Fruit fly (Drosophila melanogaster) whole organism, embryonic: ENCODE results near the gene bin.
A peak's percentile ranks its signal among the peaks of the same experiment; 100 is the strongest.

Source experiments
- CG10543 ChIP-seq: fragments of 200-800 bp; sonication (Bioruptor generic); optimal IDR thresholded peaks from 3 replicates; lab custom pipeline; 2017; ENCODE audit warnings: missing biosample characterization, mild to moderate bottlenecking, missing genetic modification characterization, moderate library complexity
- CG10654 ChIP-seq: fragments of 200-800 bp; sonication (Bioruptor generic); optimal IDR thresholded peaks from 2 replicates; lab custom pipeline; 2016; ENCODE audit warnings: missing biosample characterization, missing genetic modification characterization
- CG10979 ChIP-seq: fragments of 200-800 bp; sonication (Bioruptor generic); optimal IDR thresholded peaks from 2 replicates; lab custom pipeline; 2018; ENCODE audit warnings: missing biosample characterization, mild to moderate bottlenecking, missing genetic modification characterization, moderate library complexity
- CG11504 ChIP-seq: fragments of 200-800 bp; sonication (Bioruptor generic); optimal IDR thresholded peaks from 3 replicates; lab custom pipeline; 2019; ENCODE audit warnings: missing biosample characterization, mild to moderate bottlenecking, missing genetic modification characterization, moderate library complexity
- CG13123 ChIP-seq: fragments of 200-800 bp; sonication (Bioruptor generic); optimal IDR thresholded peaks from 2 replicates; lab custom pipeline; 2016; ENCODE audit warnings: missing biosample characterization, missing genetic modification characterization
- CG15479 ChIP-seq: fragments of 200-800 bp; sonication (Bioruptor generic); optimal IDR thresholded peaks from 3 replicates; lab custom pipeline; 2019; ENCODE audit warnings: missing biosample characterization, mild to moderate bottlenecking, missing genetic modification characterization, moderate library complexity
- CG16815 ChIP-seq: fragments of 200-800 bp; sonication (Bioruptor generic); optimal IDR thresholded peaks from 3 replicates; lab custom pipeline; 2017; ENCODE audit warnings: missing biosample characterization, mild to moderate bottlenecking, missing genetic modification characterization
- CG18262 ChIP-seq: fragments of 200-800 bp; optimal IDR thresholded peaks from 3 replicates; lab custom pipeline; 2019; ENCODE audit warnings: missing biosample characterization, mild to moderate bottlenecking, missing genetic modification characterization, moderate library complexity
- CG18619 ChIP-seq: fragments of 200-800 bp; sonication (Bioruptor generic); optimal IDR thresholded peaks from 3 replicates; lab custom pipeline; 2017; ENCODE audit warnings: missing biosample characterization, mild to moderate bottlenecking, missing genetic modification characterization
- CG30020 ChIP-seq: fragments of 200-800 bp; optimal IDR thresholded peaks from 2 replicates; lab custom pipeline; 2019; ENCODE audit warnings: missing biosample characterization, mild to moderate bottlenecking, missing genetic modification characterization, moderate library complexity
- CG32772 ChIP-seq: fragments of 200-800 bp; sonication (Bioruptor generic); IDR thresholded peaks from 2 replicates; pipeline ENCODE4 v1.3.6; 2022; ENCODE audit warnings: missing biosample characterization, missing genetic modification characterization
- CG4707 ChIP-seq: fragments of 200-800 bp; sonication (Bioruptor generic); optimal IDR thresholded peaks from 2 replicates; lab custom pipeline; 2018; ENCODE audit warnings: missing biosample characterization, mild to moderate bottlenecking, missing genetic modification characterization, moderate library complexity
- CG6654 ChIP-seq: fragments of 200-800 bp; sonication (Bioruptor generic); optimal IDR thresholded peaks from 2 replicates; lab custom pipeline; 2017; ENCODE audit warnings: missing biosample characterization, mild to moderate bottlenecking, missing genetic modification characterization
- CG8089 ChIP-seq: fragments of 200-800 bp; sonication (Bioruptor generic); optimal IDR thresholded peaks from 3 replicates; lab custom pipeline; 2016; ENCODE audit warnings: missing biosample characterization, missing genetic modification characterization
- CG9817 ChIP-seq: fragments of 200-800 bp; sonication (Bioruptor generic); optimal IDR thresholded peaks from 2 replicates; lab custom pipeline; 2018; ENCODE audit warnings: missing biosample characterization, mild to moderate bottlenecking, missing genetic modification characterization, moderate library complexity
- Dip3 ChIP-seq: fragments of 200-800 bp; sonication (Bioruptor generic); optimal IDR thresholded peaks from 3 replicates; lab custom pipeline; 2016; ENCODE audit warnings: missing biosample characterization, missing genetic modification characterization
- Ets65A ChIP-seq: fragments of 200-800 bp; sonication (Bioruptor generic); peaks from one replicate; lab custom pipeline; 2016; ENCODE audit warnings: missing biosample characterization, missing genetic modification characterization
- GATAe ChIP-seq: fragments of 200-800 bp; sonication (Bioruptor generic); conservative IDR thresholded peaks from 2 replicates; pipeline ENCODE4 v1.3.6; 2022; ENCODE audit warnings: missing biosample characterization, missing genetic modification characterization
- HHEX ChIP-seq: fragments of 200-800 bp; sonication (Bioruptor generic); optimal IDR thresholded peaks from 3 replicates; lab custom pipeline; 2017; ENCODE audit warnings: missing biosample characterization, mild to moderate bottlenecking, missing genetic modification characterization, missing genetic modification reagents
- NC2β ChIP-seq: fragments of 200-800 bp; sonication (Bioruptor generic); optimal IDR thresholded peaks from 2 replicates; lab custom pipeline; 2016; ENCODE audit warnings: missing biosample characterization, missing genetic modification characterization
- NK7.1 ChIP-seq: fragments of 200-800 bp; sonication (Bioruptor generic); optimal IDR thresholded peaks from 3 replicates; lab custom pipeline; 2016; ENCODE audit warnings: missing biosample characterization, missing genetic modification characterization
- Nf-YA ChIP-seq: fragments of 200-800 bp; sonication (Bioruptor generic); IDR thresholded peaks from 2 replicates; pipeline ENCODE4 v1.3.6; 2022; ENCODE audit warnings: missing biosample characterization, missing genetic modification characterization
- NfI ChIP-seq: fragments of 200-800 bp; sonication (Bioruptor generic); optimal IDR thresholded peaks from 3 replicates; lab custom pipeline; 2018; ENCODE audit warnings: missing biosample characterization, mild to moderate bottlenecking, missing genetic modification characterization, moderate library complexity
- Scr ChIP-seq: fragments of 200-800 bp; sonication (Bioruptor generic); IDR thresholded peaks from 2 replicates; pipeline ENCODE4 v1.3.6; 2022; ENCODE audit warnings: missing biosample characterization, missing genetic modification characterization; ENCODE audit not compliant: partially characterized antibody
- Sox102F ChIP-seq: fragments of 200-800 bp; sonication (Bioruptor generic); optimal IDR thresholded peaks from 2 replicates; lab custom pipeline; 2018; ENCODE audit warnings: missing biosample characterization, mild to moderate bottlenecking, missing genetic modification characterization, moderate library complexity
- Usf ChIP-seq: fragments of 200-800 bp; sonication (Bioruptor generic); optimal IDR thresholded peaks from 2 replicates; lab custom pipeline; 2017; ENCODE audit warnings: missing genotype, missing biosample characterization, missing genetic modification characterization
- ac ChIP-seq: fragments of 200-800 bp; sonication (Bioruptor generic); optimal IDR thresholded peaks from 3 replicates; lab custom pipeline; 2017; ENCODE audit warnings: missing biosample characterization, mild to moderate bottlenecking, missing genetic modification characterization
- ara ChIP-seq: fragments of 200-800 bp; sonication (Bioruptor generic); IDR thresholded peaks from 2 replicates; pipeline ENCODE4 v1.3.6; 2022; ENCODE audit warnings: missing biosample characterization, missing genetic modification characterization
- cad ChIP-seq: fragments of >200 bp; optimal IDR thresholded peaks from 2 replicates; lab custom pipeline; 2017; ENCODE audit warnings: missing biosample characterization, missing genetic modification characterization
- caup ChIP-seq: fragments of 200-800 bp; sonication (Bioruptor generic); optimal IDR thresholded peaks from 3 replicates; lab custom pipeline; 2017; ENCODE audit warnings: missing biosample characterization, mild to moderate bottlenecking, missing genetic modification characterization, moderate library complexity; ENCODE audit not compliant: severe bottlenecking
- chinmo ChIP-seq: fragments of 200-800 bp; sonication (Bioruptor generic); IDR thresholded peaks from 4 replicates; pipeline ENCODE4 v1.3.6; 2022; ENCODE audit warnings: missing biosample characterization, missing genetic modification characterization; ENCODE audit not compliant: partially characterized antibody
- croc ChIP-seq: fragments of 200-800 bp; sonication (Bioruptor generic); conservative IDR thresholded peaks from 3 replicates; pipeline ENCODE4 v1.3.6; 2022; ENCODE audit warnings: missing biosample characterization, missing genetic modification characterization
- dpn ChIP-seq, 2 experiments: fragments of 200-800 bp; sonication (Bioruptor generic); optimal IDR thresholded peaks; 3 replicates each; lab custom pipeline; 2016; ENCODE audit warnings: missing biosample characterization in 2 of 2, missing genetic modification characterization in 2 of 2
- eve ChIP-seq, 2 experiments: fragments of >200 bp; optimal IDR thresholded peaks; 2 replicates each; lab custom pipeline; 2017; ENCODE audit warnings: missing biosample characterization in 2 of 2, missing genetic modification characterization in 2 of 2
- gsb ChIP-seq: fragments of 200-800 bp; sonication (Bioruptor generic); IDR thresholded peaks from 2 replicates; pipeline ENCODE4 v1.3.6; 2022; ENCODE audit warnings: missing biosample characterization, missing genetic modification characterization
- gsb-n ChIP-seq: fragments of 200-800 bp; sonication (Bioruptor generic); optimal IDR thresholded peaks from 3 replicates; lab custom pipeline; 2018; ENCODE audit warnings: missing biosample characterization, mild to moderate bottlenecking, missing genetic modification characterization
- her ChIP-seq: fragments of 200-800 bp; sonication (Bioruptor generic); optimal IDR thresholded peaks from 2 replicates; lab custom pipeline; 2016; ENCODE audit warnings: missing biosample characterization, missing genetic modification characterization
- hth ChIP-seq: fragments of >200 bp; optimal IDR thresholded peaks from 2 replicates; lab custom pipeline; 2017; ENCODE audit warnings: inconsistent platforms
- kah ChIP-seq: fragments of 200-800 bp; sonication (Bioruptor generic); optimal IDR thresholded peaks from 2 replicates; lab custom pipeline; 2018; ENCODE audit warnings: missing biosample characterization, mild to moderate bottlenecking, missing genetic modification characterization
- kni ChIP-seq: fragments of 200-800 bp; sonication (Bioruptor generic); optimal IDR thresholded peaks from 3 replicates; lab custom pipeline; 2017; ENCODE audit warnings: mild to moderate bottlenecking, missing biosample characterization, missing genetic modification reagents, missing genetic modification characterization
- lov ChIP-seq, 2 experiments: fragments of 200-800 bp in 1 of 2; fragments of >200 bp in 1 of 2; sonication (Bioruptor generic) in 1 of 2; IDR thresholded peaks in 1 of 2; optimal IDR thresholded peaks in 1 of 2; 2 replicates in 1 of 2; 3 replicates in 1 of 2; pipeline versions ENCODE4 v1.3.6 to Lab custom; 2017 to 2022; ENCODE audit warnings: missing biosample characterization in 1 of 2, missing genetic modification characterization in 1 of 2
- onecut ChIP-seq: fragments of 200-800 bp; sonication (Bioruptor generic); IDR thresholded peaks from 2 replicates; pipeline ENCODE4 v1.3.6; 2022; ENCODE audit warnings: missing biosample characterization, missing genetic modification characterization
- pnt ChIP-seq: fragments of 200-800 bp; sonication (Bioruptor generic); optimal IDR thresholded peaks from 3 replicates; lab custom pipeline; 2016; ENCODE audit warnings: missing biosample characterization, missing genetic modification characterization
- ro ChIP-seq: fragments of 200-800 bp; sonication (Bioruptor generic); IDR thresholded peaks from 2 replicates; pipeline ENCODE4 v1.3.6; 2022; ENCODE audit warnings: missing biosample characterization, missing genetic modification characterization
- row ChIP-seq: fragments of 200-800 bp; sonication (Bioruptor generic); IDR thresholded peaks from 3 replicates; pipeline ENCODE4 v1.3.6; 2022; ENCODE audit warnings: missing biosample characterization, missing genetic modification characterization
- sd ChIP-seq: fragments of 200-800 bp; sonication (Bioruptor generic); optimal IDR thresholded peaks from 3 replicates; lab custom pipeline; 2018; ENCODE audit warnings: missing biosample characterization, mild to moderate bottlenecking, missing genetic modification characterization, moderate library complexity
- tap ChIP-seq: fragments of 200-800 bp; optimal IDR thresholded peaks from 3 replicates; lab custom pipeline; 2019; ENCODE audit warnings: missing biosample characterization, mild to moderate bottlenecking, missing genetic modification characterization, moderate library complexity
- tup ChIP-seq: fragments of 200-800 bp; sonication (Bioruptor generic); optimal IDR thresholded peaks from 2 replicates; lab custom pipeline; 2016; ENCODE audit warnings: missing biosample characterization, mild to moderate bottlenecking, missing genetic modification characterization, moderate library complexity

The bin gene

DNA sequence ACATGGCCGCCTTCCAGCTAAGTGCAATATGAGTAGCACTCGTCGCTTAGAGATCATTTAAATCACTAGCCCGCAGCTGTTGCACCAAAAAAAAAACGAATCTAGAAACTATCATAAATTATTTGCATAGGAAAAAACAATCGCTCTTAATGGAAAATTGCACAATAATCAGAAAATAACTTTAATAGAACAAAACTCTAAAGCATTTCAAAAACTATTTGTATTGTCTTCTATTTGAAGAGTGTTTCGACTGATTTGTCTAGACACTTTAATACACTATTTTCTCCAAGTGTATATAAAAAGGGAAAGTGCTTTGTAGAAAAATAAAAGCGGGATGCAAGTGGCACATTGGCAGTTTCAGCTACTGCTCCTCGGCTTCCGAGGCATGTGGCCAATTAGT lies 16.0 kb downstream of the bin start (continued):
- no peak for TF ChIP-seq ara (GFP tag; lab: Robert Waterston, UW)
- TF ChIP-seq, all 482 proteins: peak for 6

dm6 chr3L:7008351-7008750 lies 17.9 kb downstream of the bin start:
- TF ChIP-seq CG32772 (GFP tag; lab: Robert Waterston, UW): peak; percentile 62
- TF ChIP-seq HHEX (GFP tag; lab: Kevin White, UChicago): peak; percentile 78
- TF ChIP-seq croc: peak; percentile 79
- TF ChIP-seq NK7.1 (GFP tag; lab: Kevin White, UChicago): peak; percentile 7
- TF ChIP-seq CG6654 (GFP tag; lab: Kevin White, UChicago): peak; percentile 69
- TF ChIP-seq CG9817 (tag; lab: Kevin White, UChicago): peak; percentile 70
- no peak for TF ChIP-seq CG15479 (GFP tag; lab: Kevin White, UChicago)
- TF ChIP-seq chinmo (GFP tag; lab: Robert Waterston, UW): no peak
- no peak for TF ChIP-seq Scr (GFP tag; lab: Robert Waterston, UW)
- TF ChIP-seq CG4707 (GFP tag; lab: Kevin White, UChicago): no peak
- peak; percentile 61 to 75 for TF ChIP-seq dpn (GFP tag; optimal IDR thresholded peaks at IDR 0.05; lab: Kevin White, UChicago)
- TF ChIP-seq gsb-n: peak; percentile 71
- no peak for TF ChIP-seq lov (optimal IDR thresholded peaks at IDR 0.05; lab: Kevin White, UChicago)
- TF ChIP-seq lov (GFP tag; IDR thresholded peaks at IDR 0.05; lab: Robert Waterston, UW): peak; percentile 41; the same call in 1 of the 3 replicates
- peak; percentile 78 for TF ChIP-seq CG10543 (GFP tag; lab: Kevin White, UChicago)
- TF ChIP-seq tup (GFP tag; lab: Kevin White, UChicago): no peak
- TF ChIP-seq Ets65A (GFP tag; lab: Kevin White, UChicago): peak; percentile 67
- TF ChIP-seq her (GFP tag; lab: Kevin White, UChicago): no peak
- peak; percentile 15 for TF ChIP-seq pnt
- TF ChIP-seq kni (GFP tag; lab: Kevin White, UChicago): no peak
- peak; percentile 73 for TF ChIP-seq CG10654
- peak; percentile 18 for TF ChIP-seq CG8089 (GFP tag; lab: Kevin White, UChicago)
- TF ChIP-seq hth: no peak
- peak; percentile 19 for TF ChIP-seq Usf (GFP tag; lab: Kevin White, UChicago)
- TF ChIP-seq CG10979 (tag; lab: Kevin White, UChicago): peak; percentile 93
- peak; percentile 53 for TF ChIP-seq CG13123 (GFP tag; lab: Kevin White, UChicago)
- no peak for TF ChIP-seq Dip3 (GFP tag; lab: Kevin White, UChicago)
- TF ChIP-seq kah (GFP tag; lab: Kevin White, UChicago): peak; percentile 81
- peak; percentile 79 for TF ChIP-seq CG18619 (GFP tag; lab: Kevin White, UChicago)
- peak; percentile 33; the same call in 1 of the 2 replicates for TF ChIP-seq ro (GFP tag; lab: Robert Waterston, UW)
- peak; percentile 63 for TF ChIP-seq onecut
- TF ChIP-seq sd (tag; lab: Kevin White, UChicago): peak; percentile 68
- TF ChIP-seq NfI (GFP tag; lab: Kevin White, UChicago): peak; percentile 64
- peak; percentile 95 for TF ChIP-seq Sox102F (GFP tag; lab: Kevin White, UChicago)
- 0 out of 2 replicates have a peak, but pooled peaks have one; percentile 17 for TF ChIP-seq gsb
- no peak for TF ChIP-seq ac
- TF ChIP-seq tap (tag; lab: Kevin White, UChicago): peak; percentile 83
- peak; percentile 58 for TF ChIP-seq Nf-YA (GFP tag; lab: Robert Waterston, UW)
- TF ChIP-seq GATAe (GFP tag; lab: Robert Waterston, UW): no peak
- no peak for TF ChIP-seq CG30020 (tag; lab: Kevin White, UChicago)
- peak in 1 of 2 experiments; percentile 89 for TF ChIP-seq eve (GFP tag; optimal IDR thresholded peaks at IDR 0.05; lab: Kevin White, UChicago)
- no peak for TF ChIP-seq NC2β (GFP tag; lab: Kevin White, UChicago)
- no peak for TF ChIP-seq cad
- TF ChIP-seq caup (GFP tag; lab: Kevin White, UChicago): peak; percentile 63
- peak; percentile 88 for TF ChIP-seq CG18262
- TF ChIP-seq row (GFP tag; lab: Robert Waterston, UW): peak; percentile 84
- peak; percentile 94 for TF ChIP-seq CG11504 (tag; lab: Kevin White, UChicago)
- TF ChIP-seq CG16815 (GFP tag; lab: Kevin White, UChicago): peak; percentile 63
